Worm (Caenorhabditis elegans) whole organism, midembryonic: ENCODE results near the gene F23D12.1.

ENCODE experiments used
- klf-2 ChIP-seq: fragments of 200-800 bp; sonication (Bioruptor generic); conservative IDR thresholded peaks from 2 replicates; pipeline ENCODE4 v1.3.6; 2022; ENCODE audit warnings: missing genetic modification reagents, missing genetic modification characterization, missing compliant biosample characterization
- tab-1 ChIP-seq: fragments of 200-800 bp; sonication (Bioruptor generic); IDR thresholded peaks from 2 replicates; pipeline ENCODE4 v1.3.6; 2022; ENCODE audit warnings: missing genetic modification characterization, missing compliant biosample characterization
- ztf-29 ChIP-seq: fragments of 200-800 bp; sonication (Bioruptor generic); IDR thresholded peaks from 2 replicates; pipeline ENCODE4 v1.3.6; 2022; ENCODE audit warnings: missing genetic modification reagents, missing genetic modification characterization, missing compliant biosample characterization

ce11 chrX:14447498-14447897, 19.5 kb upstream of the F23D12.1 start:
- no peak for TF ChIP-seq tab-1 (GFP tag; lab: Robert Waterston, UW)
- TF ChIP-seq klf-2 (GFP tag; lab: Robert Waterston, UW), result no peak
- no peak for TF ChIP-seq ztf-29 (GFP tag; lab: Robert Waterston, UW)
